Fruit fly (Drosophila melanogaster) whole organism, wandering third instar larva: ENCODE data around the gene CRMP.

Experiments
- CG32264 ChIP-seq: fragments of 200-800 bp; sonication (Bioruptor generic); optimal IDR thresholded peaks from 2 replicates; lab custom pipeline; 2016; ENCODE audit warnings: missing biosample characterization, missing genetic modification characterization
- CrebA ChIP-seq: fragments of 200-800 bp; sonication (Bioruptor generic); optimal IDR thresholded peaks from 2 replicates; lab custom pipeline; 2016; ENCODE audit warnings: missing biosample characterization, mild to moderate bottlenecking, missing genetic modification characterization, borderline replicate concordance
- Dfd ChIP-seq: fragments of >200 bp; optimal IDR thresholded peaks from 2 replicates; lab custom pipeline; 2017; ENCODE audit warnings: missing biosample characterization, missing genetic modification characterization
- HLH106 ChIP-seq: fragments of 200-800 bp; optimal IDR thresholded peaks from 3 replicates; lab custom pipeline; 2019; ENCODE audit warnings: missing biosample characterization, mild to moderate bottlenecking, missing genetic modification characterization, moderate library complexity
- Mio ChIP-seq: sonication (Bioruptor generic); optimal IDR thresholded peaks from 2 replicates; lab custom pipeline; 2016; ENCODE audit warnings: missing biosample characterization, missing genetic modification characterization
- Rel ChIP-seq, 2 experiments: fragments of 200-800 bp; sonication (Bioruptor generic) in 1 of 2; optimal IDR thresholded peaks; 2 replicates in 1 of 2; 3 replicates in 1 of 2; lab custom pipeline; 2016 to 2019; ENCODE audit warnings: mild to moderate bottlenecking in 2 of 2, missing biosample characterization in 2 of 2, missing genetic modification characterization in 2 of 2, moderate library complexity in 1 of 2
- Sp1 ChIP-seq: fragments of 200-800 bp; sonication (Bioruptor generic); optimal IDR thresholded peaks from 3 replicates; lab custom pipeline; 2019; ENCODE audit warnings: missing biosample characterization, mild to moderate bottlenecking, missing genetic modification characterization, moderate library complexity
- dmrt93B ChIP-seq: fragments of 200-800 bp; sonication (Bioruptor generic); optimal IDR thresholded peaks from 2 replicates; lab custom pipeline; 2018; ENCODE audit warnings: missing biosample characterization, mild to moderate bottlenecking, missing genetic modification characterization
- psq ChIP-seq: fragments of 200-800 bp; sonication (Bioruptor generic); optimal IDR thresholded peaks from 3 replicates; lab custom pipeline; 2017; ENCODE audit warnings: missing biosample characterization, mild to moderate bottlenecking, missing genetic modification characterization, moderate library complexity
- rgr ChIP-seq: fragments of 200-800 bp; sonication (Bioruptor generic); optimal IDR thresholded peaks from 3 replicates; lab custom pipeline; 2016; ENCODE audit warnings: missing biosample characterization, mild to moderate bottlenecking, missing genetic modification characterization
- sage ChIP-seq: fragments of 200-800 bp; sonication (Bioruptor generic); optimal IDR thresholded peaks from 2 replicates; lab custom pipeline; 2016; ENCODE audit warnings: missing biosample characterization, mild to moderate bottlenecking, missing genetic modification characterization
- tai ChIP-seq: sonication (Bioruptor generic); optimal IDR thresholded peaks from 2 replicates; lab custom pipeline; 2016; ENCODE audit warnings: missing biosample characterization, missing genetic modification characterization
- usp ChIP-seq: fragments of >200 bp; optimal IDR thresholded peaks from 2 replicates; lab custom pipeline; 2017; ENCODE audit warnings: missing biosample characterization, missing genetic modification characterization

DNA sequence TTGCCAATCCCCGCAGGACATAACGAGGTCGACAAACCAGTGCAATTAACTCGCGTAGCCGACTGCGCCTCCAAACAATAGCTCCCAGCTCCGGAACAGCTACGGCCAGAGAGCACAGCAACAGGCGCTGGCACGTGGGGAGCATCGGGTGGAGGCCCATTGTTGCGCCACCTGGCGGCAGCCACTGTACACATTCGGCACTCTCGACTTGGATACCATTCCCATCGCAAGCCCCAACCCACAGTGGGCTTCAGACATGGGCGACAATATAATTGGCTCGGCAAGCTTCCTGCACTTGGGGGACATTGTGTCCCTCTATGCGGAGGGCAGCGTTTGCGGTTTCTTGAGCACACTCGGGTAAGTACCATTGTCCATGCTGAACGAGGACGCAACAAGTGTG lies 43.3 kb upstream of the CRMP start:
- TF ChIP-seq HLH106 (no peak), Mio (GFP tag; lab: Kevin White, UChicago) (no peak), Rel (GFP tag; optimal IDR thresholded peaks at IDR 0.05; lab: Kevin White, UChicago) (no peak), Rel (tag; optimal IDR thresholded peaks at IDR 0.05; lab: Kevin White, UChicago) (no peak), Dfd (GFP tag; lab: Kevin White, UChicago) (no peak), usp (GFP tag; lab: Kevin White, UChicago) (no peak), Sp1 (no peak), CrebA (GFP tag; lab: Kevin White, UChicago) (no peak), psq (no peak), sage (no peak), CG32264 (no peak), rgr (GFP tag; lab: Kevin White, UChicago) (no peak), dmrt93B (GFP tag; lab: Kevin White, UChicago) (no peak), tai (GFP tag; lab: Kevin White, UChicago) (no peak)
